Worm (Caenorhabditis elegans): ENCODE measurements around the gene C02F5.13.

- TF ChIP-seq elt-2 (tag; optimal IDR thresholded peaks at IDR 0.05) (no peak), ZK546.5 (tag; optimal IDR thresholded peaks at IDR 0.05) (no peak), unc-39 (tag; optimal IDR thresholded peaks at IDR 0.05) (no peak), snpc-4 (tag; optimal IDR thresholded peaks at IDR 0.05) (no peak), lin-15B (tag; optimal IDR thresholded peaks at IDR 0.05) (no peak), nhr-237 (tag; optimal IDR thresholded peaks at IDR 0.05) (no peak), skn-1 (tag; optimal IDR thresholded peaks at IDR 0.05) (no peak), unc-62 (GFP tag; optimal IDR thresholded peaks at IDR 0.05) (no peak), nhr-28 (tag; optimal IDR thresholded peaks at IDR 0.05) (no peak), fos-1 (tag; optimal IDR thresholded peaks at IDR 0.05) (no peak), nhr-23 (tag; optimal IDR thresholded peaks at IDR 0.05) (no peak), elt-3 (tag; optimal IDR thresholded peaks at IDR 0.05) (no peak)
These were observed at the start of gene C02F5.13 for ce11 chrIII:8247051-8247450.
